Worm (Caenorhabditis elegans): ENCODE results near the gene ani-2.
A peak's percentile ranks its signal among the peaks of the same experiment; 100 is the strongest.

Gene ani-2

ce11 chrII:6365237-6365815 is at the start of gene ani-2, which contains the start of gene clec-88:
TSS of gene ani-2 (minus strand) at chrII:6365367.
TSS of gene clec-88 (plus strand) at chrII:6365722.
- no peak for TF ChIP-seq W03F9.2 (tag; optimal IDR thresholded peaks at IDR 0.05)
- no peak for TF ChIP-seq dao-5 (tag; optimal IDR thresholded peaks at IDR 0.05)
- no peak for TF ChIP-seq him-1 (tag; optimal IDR thresholded peaks at IDR 0.05)

DNA sequence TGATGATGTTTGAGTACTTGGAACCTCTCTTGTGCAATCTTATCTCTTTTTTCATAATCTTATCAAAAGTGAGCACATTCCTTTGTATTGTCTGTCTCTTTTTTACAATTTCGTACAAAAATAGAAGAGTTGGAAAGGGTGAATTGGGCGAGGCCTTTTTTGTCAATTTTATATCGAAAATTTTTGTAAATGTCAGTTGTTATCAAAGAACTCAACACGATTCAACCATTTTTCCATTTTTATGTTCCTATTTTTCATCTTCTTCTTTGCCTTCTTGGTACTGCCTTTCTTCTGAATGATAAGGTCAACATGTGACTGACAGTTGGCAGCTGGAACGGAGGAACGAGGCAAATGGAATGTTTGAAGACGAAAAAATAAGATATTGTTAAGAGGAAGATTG is 48.6 kb upstream of the ani-2 start:
- no peak for TF ChIP-seq W03F9.2 (tag; optimal IDR thresholded peaks at IDR 0.05)
- TF ChIP-seq dao-5 (tag; optimal IDR thresholded peaks at IDR 0.05): no peak
- TF ChIP-seq him-1 (tag; optimal IDR thresholded peaks at IDR 0.05): no peak

DNA sequence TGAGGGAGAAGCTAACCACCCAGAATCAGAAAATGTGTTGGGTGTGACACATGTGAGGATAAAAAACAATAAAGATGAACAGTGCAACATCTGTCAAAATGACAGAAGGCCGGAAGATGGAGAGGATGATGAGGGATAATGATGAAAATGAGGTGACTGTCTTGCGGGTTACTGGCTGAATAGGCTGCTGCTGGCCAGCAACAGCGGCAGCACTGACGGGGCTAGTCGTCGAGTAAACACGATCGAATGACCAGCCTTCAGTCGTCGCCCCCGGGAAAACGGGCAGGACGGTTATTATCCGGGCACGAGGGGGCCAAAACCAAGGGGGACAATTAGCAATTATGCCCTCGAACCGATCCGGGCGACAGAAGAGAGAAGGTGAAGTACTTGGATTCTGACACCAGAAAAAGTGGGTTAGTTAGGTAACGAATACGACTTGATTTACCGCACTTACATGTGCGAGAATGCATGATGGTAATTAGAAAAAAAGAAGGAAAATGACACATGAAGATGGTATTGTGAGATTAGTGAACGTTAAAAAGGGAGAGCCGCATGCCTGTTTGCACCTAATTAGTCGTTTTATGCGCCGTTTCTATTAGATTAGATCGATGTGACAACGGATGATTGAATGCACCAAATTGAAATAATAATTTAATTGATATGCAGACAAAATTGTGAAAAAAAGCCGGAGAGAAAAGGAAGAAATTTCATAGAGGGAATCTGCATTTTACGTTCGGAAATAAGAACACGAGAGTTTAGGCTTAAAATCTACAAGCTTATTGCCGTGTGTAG is 46.7 kb upstream of the ani-2 start:
- TF ChIP-seq him-1 (tag; optimal IDR thresholded peaks at IDR 0.05) (no peak), dao-5 (tag; optimal IDR thresholded peaks at IDR 0.05) (no peak), W03F9.2 (tag; optimal IDR thresholded peaks at IDR 0.05) (no peak)

- TF ChIP-seq dao-5 (tag; optimal IDR thresholded peaks at IDR 0.05): no peak
- TF ChIP-seq him-1 (tag; optimal IDR thresholded peaks at IDR 0.05): no peak
- TF ChIP-seq W03F9.2 (tag; optimal IDR thresholded peaks at IDR 0.05): no peak
These were observed 45.0 kb upstream of the ani-2 start, which contains the start of gene T25D10.4 for ce11 chrII:6410181-6410580. TSS of gene T25D10.4 (minus strand) at chrII:6410281.

DNA sequence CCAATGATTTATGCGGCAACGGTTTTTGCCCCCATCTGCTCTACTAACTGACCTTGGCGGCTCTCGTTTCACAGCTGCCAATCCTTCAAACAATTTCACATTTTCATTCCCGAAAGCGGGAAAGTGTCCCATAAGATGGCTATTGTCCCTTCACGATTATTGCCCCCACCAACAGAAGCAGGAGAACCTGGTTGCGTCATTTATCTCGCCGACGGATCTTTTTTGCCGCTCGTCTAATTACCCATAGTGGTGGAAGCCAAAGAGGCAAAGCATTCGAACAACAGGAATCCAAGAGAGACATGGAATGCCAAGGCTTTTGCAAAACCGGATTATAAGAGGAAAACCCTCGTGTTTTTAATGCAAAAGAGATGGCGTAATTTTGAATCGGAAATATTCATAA is 43.9 kb upstream of the ani-2 start:
- no peak for TF ChIP-seq him-1 (tag; optimal IDR thresholded peaks at IDR 0.05)
- no peak for TF ChIP-seq dao-5 (tag; optimal IDR thresholded peaks at IDR 0.05)
- no peak for TF ChIP-seq W03F9.2 (tag; optimal IDR thresholded peaks at IDR 0.05)

DNA sequence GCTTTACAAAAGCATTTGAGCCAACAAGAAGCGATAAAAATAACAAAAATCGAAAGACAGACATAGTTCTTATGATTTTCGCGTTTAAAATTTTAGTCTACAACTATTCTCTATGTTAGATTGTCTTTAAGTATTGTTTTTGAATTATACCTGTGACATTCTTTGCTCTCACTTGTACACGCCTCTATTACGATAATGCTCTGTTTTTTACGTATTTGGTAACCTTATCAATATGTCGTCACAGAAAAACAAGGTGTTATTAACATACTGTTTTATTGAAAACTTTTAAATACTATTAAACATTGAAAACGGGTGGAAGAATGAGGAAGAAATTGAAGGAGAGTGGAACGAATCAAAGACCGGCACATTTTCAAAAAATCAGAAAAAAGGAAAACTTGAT is 42.1 kb upstream of the ani-2 start, which contains the start of gene spp-11:
Gene spp-11 (minus strand): TSS at position 101 of the 400 bp plus-strand sequence.
- no peak for TF ChIP-seq W03F9.2 (tag; optimal IDR thresholded peaks at IDR 0.05)
- TF ChIP-seq dao-5 (tag; optimal IDR thresholded peaks at IDR 0.05): no peak
- TF ChIP-seq him-1 (tag; optimal IDR thresholded peaks at IDR 0.05): no peak

DNA sequence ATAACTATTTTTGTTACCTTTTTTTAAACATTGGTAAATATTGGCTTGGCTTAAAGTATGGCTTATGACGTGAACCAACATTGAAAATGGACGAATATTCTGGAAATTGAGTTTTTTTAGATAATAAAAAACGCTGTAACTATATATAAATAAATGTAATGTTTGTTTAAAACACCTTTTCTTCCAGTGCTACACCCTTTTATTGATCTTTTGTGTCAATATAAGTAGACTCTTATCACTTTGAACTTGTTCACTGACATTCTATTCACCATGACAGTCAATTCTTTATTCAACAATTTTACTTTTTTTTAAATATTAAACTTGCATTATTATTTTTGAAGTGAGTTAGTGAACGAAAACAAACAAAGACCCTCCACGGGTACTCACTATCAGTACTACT is 38.1 kb upstream of the ani-2 start, which contains the start of gene T25D10.1:
Gene T25D10.1 (plus strand): TSS at position 169 of the 400 bp plus-strand sequence.
- TF ChIP-seq W03F9.2 (tag; optimal IDR thresholded peaks at IDR 0.05): no peak
- no peak for TF ChIP-seq him-1 (tag; optimal IDR thresholded peaks at IDR 0.05)
- no peak for TF ChIP-seq dao-5 (tag; optimal IDR thresholded peaks at IDR 0.05)

DNA sequence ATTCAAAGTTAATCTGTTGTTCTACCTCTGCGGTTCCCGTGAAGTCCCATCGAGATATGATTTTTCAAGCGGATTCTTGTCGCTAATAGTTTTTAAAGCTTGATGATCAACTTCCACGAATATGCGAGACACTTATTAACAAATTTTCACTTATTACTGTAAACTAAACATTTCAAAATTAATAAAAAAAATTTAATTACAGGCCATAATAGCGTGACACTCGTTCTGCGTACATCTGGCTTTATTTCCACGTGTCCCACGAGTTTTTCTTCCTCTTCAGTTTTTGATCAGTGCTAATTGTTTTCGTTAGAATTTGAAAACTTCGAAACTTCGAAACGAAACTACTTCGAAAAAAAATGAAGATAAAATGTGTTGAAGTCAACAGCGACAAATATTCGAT is 36.5 kb upstream of the ani-2 start, which contains the start of gene btb-2:
Gene btb-2 (plus strand): TSS at position 301 of the 400 bp plus-strand sequence.
- TF ChIP-seq W03F9.2 (tag; optimal IDR thresholded peaks at IDR 0.05): no peak
- TF ChIP-seq dao-5 (tag; optimal IDR thresholded peaks at IDR 0.05): no peak
- TF ChIP-seq him-1 (tag; optimal IDR thresholded peaks at IDR 0.05): no peak

DNA sequence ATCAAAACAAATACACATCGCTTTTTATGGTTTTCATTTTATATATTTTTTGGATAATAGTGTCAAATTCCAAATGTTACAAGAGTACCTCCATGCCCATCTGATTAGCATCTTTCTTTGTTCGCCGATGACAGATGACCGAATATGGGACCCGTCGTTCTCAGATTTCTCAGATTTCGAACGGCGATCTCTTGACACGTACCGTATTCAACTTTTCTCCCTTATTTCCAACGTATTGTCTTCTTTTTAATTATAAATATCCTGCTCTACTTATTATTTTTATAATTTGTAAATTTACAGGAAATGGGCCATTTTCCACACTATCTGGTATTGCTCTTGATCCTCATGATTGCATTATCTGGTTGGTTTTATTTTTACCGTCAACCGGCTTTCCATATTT is 33.2 kb upstream of the ani-2 start, which contains the start of gene zig-10:
Gene zig-10 (plus strand): TSS at position 301 of the 400 bp plus-strand sequence.
- TF ChIP-seq him-1 (tag; optimal IDR thresholded peaks at IDR 0.05) (no peak), dao-5 (tag; optimal IDR thresholded peaks at IDR 0.05) (no peak), W03F9.2 (tag; optimal IDR thresholded peaks at IDR 0.05) (no peak)

DNA sequence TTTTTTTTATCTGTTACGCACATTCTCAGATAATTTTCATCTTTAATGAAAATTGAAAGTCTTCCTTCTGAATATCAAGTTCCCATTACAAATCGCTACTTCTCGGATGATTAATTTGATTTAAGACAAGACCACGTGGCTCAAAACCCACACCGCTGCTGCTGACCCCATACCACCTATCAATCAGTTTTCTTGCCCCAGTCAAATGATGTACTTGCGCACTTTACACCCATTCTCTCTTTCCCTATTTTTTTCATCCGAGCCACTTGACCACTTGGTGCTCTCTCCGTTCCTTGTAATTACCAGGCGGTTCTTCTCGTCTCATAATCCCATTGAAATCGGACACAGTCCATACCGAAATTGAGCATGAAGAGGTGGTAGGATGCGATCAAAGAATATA is 28.9 kb upstream of the ani-2 start:
- TF ChIP-seq him-1 (tag; optimal IDR thresholded peaks at IDR 0.05): no peak
- no peak for TF ChIP-seq dao-5 (tag; optimal IDR thresholded peaks at IDR 0.05)
- TF ChIP-seq W03F9.2 (tag; optimal IDR thresholded peaks at IDR 0.05): no peak

DNA sequence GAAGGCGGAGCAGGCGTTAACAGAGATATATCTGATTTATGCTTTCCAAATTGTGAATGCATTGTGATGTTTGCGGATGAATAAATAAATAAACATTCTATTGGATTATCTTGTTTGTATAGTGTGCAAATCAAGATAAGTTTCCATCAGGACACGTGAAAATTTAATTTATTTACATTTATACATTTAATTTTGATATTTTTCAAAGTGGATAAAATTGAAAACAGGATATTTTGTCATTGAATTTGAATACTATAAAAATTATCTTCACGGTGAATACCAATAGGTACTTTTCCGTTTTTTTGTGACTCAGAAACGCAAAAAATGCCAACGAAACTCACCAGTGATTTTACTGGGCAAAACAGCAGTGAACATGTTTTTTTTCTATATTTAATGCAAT is 26.0 kb upstream of the ani-2 start, which contains the start of gene F58F12.3:
Gene F58F12.3 (minus strand): TSS at position 101 of the 400 bp plus-strand sequence.
- no peak for TF ChIP-seq him-1 (tag; optimal IDR thresholded peaks at IDR 0.05)

- TF ChIP-seq him-1 (tag; optimal IDR thresholded peaks at IDR 0.05): no peak
- TF ChIP-seq dao-5 (tag; optimal IDR thresholded peaks at IDR 0.05): no peak
- TF ChIP-seq W03F9.2 (tag; optimal IDR thresholded peaks at IDR 0.05): no peak
These were observed 22.8 kb upstream of the ani-2 start, which contains the start of gene F58F12.2 for ce11 chrII:6387937-6388336. TSS of gene F58F12.2 (minus strand) at chrII:6388037.

ce11 chrII:6386467-6386866 is 21.3 kb upstream of the ani-2 start, which contains the start of gene F58F12.4:
TSS of gene F58F12.4 (plus strand) at chrII:6386767.
- TF ChIP-seq dao-5 (tag; optimal IDR thresholded peaks at IDR 0.05): no peak
- no peak for TF ChIP-seq him-1 (tag; optimal IDR thresholded peaks at IDR 0.05)
- TF ChIP-seq W03F9.2 (tag; optimal IDR thresholded peaks at IDR 0.05): no peak

DNA sequence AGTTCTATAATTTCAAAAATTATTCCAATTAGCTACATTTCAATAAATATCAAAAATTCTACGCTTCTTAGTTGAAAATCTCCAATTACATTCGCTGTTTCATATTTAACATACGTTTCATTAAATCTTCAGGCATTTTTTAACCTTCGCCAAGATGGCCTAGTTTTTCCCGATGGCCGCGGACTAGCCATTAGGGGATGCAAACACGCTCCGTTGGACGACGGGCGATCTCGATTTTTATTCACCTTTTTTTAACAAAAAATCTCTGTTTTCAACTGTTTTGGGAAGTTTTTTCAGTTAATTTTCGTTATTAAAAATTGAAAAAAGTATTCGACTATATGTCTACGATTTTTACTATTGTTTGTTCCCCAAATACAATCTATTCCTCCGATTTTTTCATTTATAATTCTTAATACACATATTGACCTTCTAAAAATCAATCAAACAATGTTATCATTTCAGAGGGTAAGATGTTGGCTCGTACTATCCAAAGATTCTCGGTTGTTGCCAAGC is 18.1 kb upstream of the ani-2 start, which contains the start of gene F58F12.1:
Gene F58F12.1 (plus strand): TSS at position 463 of the 513 bp plus-strand sequence.
- TF ChIP-seq him-1 (tag; optimal IDR thresholded peaks at IDR 0.05): peak; percentile 30
- TF ChIP-seq W03F9.2 (tag; optimal IDR thresholded peaks at IDR 0.05): peak; percentile 83
- no peak for TF ChIP-seq dao-5 (tag; optimal IDR thresholded peaks at IDR 0.05)

Measured in whole organism, L4/young adult.